Worm (Caenorhabditis elegans) whole organism, L4/young adult: Measurements from ENCODE around the gene ZK813.1.

Experiments
- W03F9.2 ChIP-seq: fragments of 150-350 bp; optimal IDR thresholded peaks from 2 replicates; lab custom pipeline; 2014; ENCODE audit warnings: missing biosample characterization, missing genetic modification characterization
- dao-5 ChIP-seq: sonication (generic microtip); optimal IDR thresholded peaks from 2 replicates; lab custom pipeline; 2016; ENCODE audit warnings: missing genotype, missing genetic modification characterization, moderate library complexity, missing compliant biosample characterization
- him-1 ChIP-seq: sonication (generic microtip); optimal IDR thresholded peaks from 2 replicates; lab custom pipeline; 2016; ENCODE audit warnings: missing genotype, missing genetic modification reagents, missing genetic modification characterization, missing compliant biosample characterization

ce11 chrX:3463875-3464274, 17.8 kb downstream of the ZK813.1 start:
- TF ChIP-seq him-1 (tag; lab: Kevin White, UChicago) (no peak), W03F9.2 (tag; lab: Kevin White, UChicago) (no peak), dao-5 (tag; lab: Kevin White, UChicago) (no peak)
